Worm (Caenorhabditis elegans) whole organism, L3 larva: Measurements from ENCODE around the gene cux-7.

Experiments
- R02D3.7 ChIP-seq: fragments of 150-350 bp; optimal IDR thresholded peaks from 2 replicates; lab custom pipeline; 2014; ENCODE audit warnings: missing biosample characterization, missing genetic modification characterization
- ZK546.5 ChIP-seq: sonication (generic microtip); optimal IDR thresholded peaks from 2 replicates; lab custom pipeline; 2017; ENCODE audit warnings: missing biosample characterization, missing genetic modification characterization
- aly-2 ChIP-seq: fragments of 150-350 bp; optimal IDR thresholded peaks from 2 replicates; lab custom pipeline; 2014; ENCODE audit warnings: missing biosample characterization, missing genetic modification characterization
- ama-1 ChIP-seq: fragments of 150-350 bp; optimal IDR thresholded peaks from 2 replicates; lab custom pipeline; 2018
- ceh-16 ChIP-seq: sonication (generic microtip); optimal IDR thresholded peaks from 2 replicates; lab custom pipeline; 2017; ENCODE audit warnings: missing biosample characterization, missing genetic modification characterization
- ceh-28 ChIP-seq: fragments of 150-350 bp; optimal IDR thresholded peaks from 2 replicates; lab custom pipeline; 2014; ENCODE audit warnings: missing biosample characterization, missing genetic modification reagents, missing genetic modification characterization
- ceh-82 ChIP-seq: fragments of 150-350 bp; optimal IDR thresholded peaks from 2 replicates; lab custom pipeline; 2014; ENCODE audit warnings: missing biosample characterization, missing genetic modification characterization
- ceh-9 ChIP-seq: sonication (generic microtip); optimal IDR thresholded peaks from 2 replicates; lab custom pipeline; 2018; ENCODE audit warnings: missing biosample characterization, missing genetic modification characterization
- daf-12 ChIP-seq: fragments of 150-350 bp; optimal IDR thresholded peaks from 2 replicates; lab custom pipeline; 2014; ENCODE audit warnings: missing biosample characterization, missing genetic modification reagents, missing genetic modification characterization
- egl-27 ChIP-seq: sonication (generic microtip); optimal IDR thresholded peaks from 4 replicates; lab custom pipeline; 2017; ENCODE audit warnings: missing biosample characterization, missing genetic modification reagents, missing genetic modification characterization
- egl-5 ChIP-seq: fragments of 150-350 bp; optimal IDR thresholded peaks from 2 replicates; lab custom pipeline; 2017; ENCODE audit warnings: missing biosample characterization, missing genetic modification reagents, missing genetic modification characterization, inconsistent platforms
- elt-1 ChIP-seq: fragments of 150-350 bp; optimal IDR thresholded peaks from 2 replicates; lab custom pipeline; 2014; ENCODE audit warnings: missing biosample characterization, missing genetic modification characterization
- elt-2 ChIP-seq: sonication (generic microtip); optimal IDR thresholded peaks from 2 replicates; lab custom pipeline; 2016; ENCODE audit warnings: missing genetic modification reagents, mild to moderate bottlenecking, missing genetic modification characterization, missing compliant biosample characterization
- elt-3 ChIP-seq, 3 experiments: fragments of 150-350 bp in 1 of 3; sonication (generic microtip) in 2 of 3; optimal IDR thresholded peaks; 2 replicates in 2 of 3; 4 replicates in 1 of 3; lab custom pipeline; 2014 to 2017; ENCODE audit warnings: missing biosample characterization in 3 of 3, missing genetic modification characterization in 3 of 3
- eor-1 ChIP-seq, 2 experiments: fragments of 150-350 bp; optimal IDR thresholded peaks; 2 replicates each; lab custom pipeline; 2014 to 2018; ENCODE audit warnings: missing biosample characterization in 2 of 2, missing genetic modification characterization in 2 of 2
- fkh-10 ChIP-seq: sonication (generic microtip); optimal IDR thresholded peaks from 2 replicates; lab custom pipeline; 2017; ENCODE audit warnings: missing biosample characterization, missing genetic modification reagents, missing genetic modification characterization
- fkh-2 ChIP-seq: fragments of 150-350 bp; optimal IDR thresholded peaks from 2 replicates; lab custom pipeline; 2014; ENCODE audit warnings: missing biosample characterization, missing genetic modification reagents, missing genetic modification characterization
- fos-1 ChIP-seq: fragments of 150-350 bp; optimal IDR thresholded peaks from 2 replicates; lab custom pipeline; 2014; ENCODE audit warnings: missing biosample characterization, missing genetic modification characterization
- hmg-11 ChIP-seq: sonication (generic microtip); optimal IDR thresholded peaks from 2 replicates; lab custom pipeline; 2016; ENCODE audit warnings: missing genetic modification characterization, missing compliant biosample characterization
- jun-1 ChIP-seq: fragments of 150-350 bp; optimal IDR thresholded peaks from 2 replicates; lab custom pipeline; 2014; ENCODE audit warnings: missing biosample characterization, missing genetic modification reagents, missing genetic modification characterization
- lin-15B ChIP-seq: fragments of 150-350 bp; optimal IDR thresholded peaks from 2 replicates; lab custom pipeline; 2014; ENCODE audit warnings: missing biosample characterization, missing genetic modification characterization
- lin-39 ChIP-seq: fragments of 150-350 bp; optimal IDR thresholded peaks from 2 replicates; lab custom pipeline; 2018; ENCODE audit warnings: missing biosample characterization, missing genetic modification reagents, missing genetic modification characterization
- lsy-12 ChIP-seq: sonication (generic microtip); optimal IDR thresholded peaks from 2 replicates; lab custom pipeline; 2016; ENCODE audit warnings: mild to moderate bottlenecking, missing genetic modification characterization, missing compliant biosample characterization
- mdl-1 ChIP-seq: fragments of 150-350 bp; optimal IDR thresholded peaks from 2 replicates; lab custom pipeline; 2014; ENCODE audit warnings: missing biosample characterization, missing genetic modification characterization
- mml-1 ChIP-seq: fragments of 150-350 bp; sonication (generic microtip); optimal IDR thresholded peaks from 3 replicates; lab custom pipeline; 2014; ENCODE audit warnings: missing biosample characterization, missing genetic modification characterization
- nfya-1 ChIP-seq: sonication (generic microtip); optimal IDR thresholded peaks from 2 replicates; lab custom pipeline; 2017; ENCODE audit warnings: missing genetic modification characterization, mild to moderate bottlenecking, missing compliant biosample characterization, antibody characterized with exemption, moderate library complexity; ENCODE audit not compliant: insufficient read depth
- nhr-11 ChIP-seq: fragments of 150-350 bp; optimal IDR thresholded peaks from 2 replicates; lab custom pipeline; 2014; ENCODE audit warnings: missing biosample characterization, missing genetic modification characterization
- nhr-12 ChIP-seq: fragments of 150-350 bp; optimal IDR thresholded peaks from 2 replicates; lab custom pipeline; 2014; ENCODE audit warnings: missing biosample characterization, missing genetic modification characterization
- nhr-23 ChIP-seq: fragments of 150-350 bp; optimal IDR thresholded peaks from 2 replicates; lab custom pipeline; 2014; ENCODE audit warnings: missing biosample characterization, missing genetic modification reagents, missing genetic modification characterization
- nhr-237 ChIP-seq: fragments of 150-350 bp; optimal IDR thresholded peaks from 2 replicates; lab custom pipeline; 2014; ENCODE audit warnings: missing biosample characterization, missing genetic modification characterization
- nhr-25 ChIP-seq: sonication (generic microtip); optimal IDR thresholded peaks from 2 replicates; lab custom pipeline; 2017; ENCODE audit warnings: missing biosample characterization, missing genetic modification characterization
- nhr-28 ChIP-seq: fragments of 150-350 bp; optimal IDR thresholded peaks from 2 replicates; lab custom pipeline; 2014; ENCODE audit warnings: missing biosample characterization, missing genetic modification characterization
- nhr-43 ChIP-seq: sonication (generic microtip); optimal IDR thresholded peaks from 2 replicates; lab custom pipeline; 2016; ENCODE audit warnings: mild to moderate bottlenecking, missing genetic modification characterization, missing compliant biosample characterization; ENCODE audit not compliant: poor library complexity, severe bottlenecking
- nhr-67 ChIP-seq: fragments of 150-350 bp; optimal IDR thresholded peaks from 2 replicates; lab custom pipeline; 2014; ENCODE audit warnings: missing biosample characterization, missing genetic modification characterization
- nhr-76 ChIP-seq: fragments of 150-350 bp; sonication (generic microtip); optimal IDR thresholded peaks from 5 replicates; lab custom pipeline; 2014; ENCODE audit warnings: missing biosample characterization, missing genetic modification characterization
- nhr-77 ChIP-seq: fragments of 150-350 bp; optimal IDR thresholded peaks from 2 replicates; lab custom pipeline; 2014; ENCODE audit warnings: missing biosample characterization, missing genetic modification characterization
- pha-4 ChIP-seq: fragments of 150-350 bp; optimal IDR thresholded peaks from 2 replicates; lab custom pipeline; 2014; ENCODE audit warnings: missing biosample characterization, missing genetic modification reagents, missing genetic modification characterization
- pqm-1 ChIP-seq: fragments of 150-350 bp; optimal IDR thresholded peaks from 2 replicates; lab custom pipeline; 2017; ENCODE audit warnings: missing biosample characterization, missing genetic modification characterization, inconsistent platforms
- sea-2 ChIP-seq: fragments of 150-350 bp; sonication (generic microtip); optimal IDR thresholded peaks from 4 replicates; lab custom pipeline; 2014; ENCODE audit warnings: missing biosample characterization, missing genetic modification reagents, missing genetic modification characterization
- skn-1 ChIP-seq: fragments of 150-350 bp; optimal IDR thresholded peaks from 2 replicates; lab custom pipeline; 2014; ENCODE audit warnings: missing biosample characterization, missing genetic modification characterization
- snpc-4 ChIP-seq: fragments of 150-350 bp; optimal IDR thresholded peaks from 2 replicates; lab custom pipeline; 2014; ENCODE audit warnings: missing biosample characterization, missing genetic modification characterization
- tbx-2 ChIP-seq: sonication (generic microtip); optimal IDR thresholded peaks from 2 replicates; lab custom pipeline; 2016; ENCODE audit warnings: mild to moderate bottlenecking, missing genetic modification characterization, missing compliant biosample characterization
- unc-39 ChIP-seq: sonication (generic microtip); optimal IDR thresholded peaks from 4 replicates; lab custom pipeline; 2017; ENCODE audit warnings: missing biosample characterization, missing genetic modification characterization
- unc-62 ChIP-seq: fragments of 150-350 bp; sonication (generic microtip); optimal IDR thresholded peaks from 4 replicates; lab custom pipeline; 2014; ENCODE audit warnings: missing biosample characterization, missing genetic modification reagents, missing genetic modification characterization
- zag-1 ChIP-seq: fragments of 150-350 bp; optimal IDR thresholded peaks from 2 replicates; lab custom pipeline; 2014; ENCODE audit warnings: missing biosample characterization, missing genetic modification characterization
- ztf-11 ChIP-seq: fragments of 150-350 bp; optimal IDR thresholded peaks from 2 replicates; lab custom pipeline; 2014; ENCODE audit warnings: missing biosample characterization, missing genetic modification characterization
- ztf-4 ChIP-seq: fragments of 150-350 bp; optimal IDR thresholded peaks from 2 replicates; lab custom pipeline; 2014; ENCODE audit warnings: missing biosample characterization, missing genetic modification characterization

The cux-7 gene

ce11 chrIII:7498346-7498745 lies 22.3 kb downstream of the cux-7 start:
- TF ChIP-seq ama-1 (lab: Kevin White, UChicago) (peak; percentile 6), hmg-11 (tag; lab: Kevin White, UChicago) (peak; percentile 68), elt-3 (tag; optimal IDR thresholded peaks at IDR 0.05; lab: Kevin White, UChicago) (no peak), unc-39 (no peak), nhr-12 (tag; lab: Kevin White, UChicago) (no peak), skn-1 (tag; lab: Kevin White, UChicago) (no peak), tbx-2 (tag; lab: Kevin White, UChicago) (peak; percentile 35), nhr-76 (no peak), ztf-11 (tag; lab: Kevin White, UChicago) (no peak), ceh-9 (tag; lab: Kevin White, UChicago) (no peak), ceh-28 (peak; percentile 67), nhr-23 (peak; percentile 85), mml-1 (no peak), mdl-1 (peak; percentile 81), lsy-12 (tag; lab: Kevin White, UChicago) (peak; percentile 82), nhr-237 (tag; lab: Kevin White, UChicago) (no peak), elt-2 (tag; lab: Kevin White, UChicago) (peak; percentile 95), egl-5 (peak; percentile 43), ceh-82 (tag; lab: Kevin White, UChicago) (no peak), ZK546.5 (tag; lab: Kevin White, UChicago) (no peak), elt-1 (tag; lab: Kevin White, UChicago) (peak; percentile 34), fkh-2 (tag; lab: Kevin White, UChicago) (no peak), lin-39 (tag; lab: Kevin White, UChicago) (peak; percentile 87), pqm-1 (tag; lab: Kevin White, UChicago) (peak; percentile 85), ceh-16 (tag; lab: Kevin White, UChicago) (no peak), lin-15B (tag; lab: Kevin White, UChicago) (peak; percentile 95), sea-2 (GFP tag; lab: Kevin White, UChicago) (no peak), fkh-10 (GFP tag; lab: Kevin White, UChicago) (peak; percentile 63), egl-27 (tag; lab: Kevin White, UChicago) (peak; percentile 82), jun-1 (tag; lab: Kevin White, UChicago) (peak; percentile 77), fos-1 (tag; lab: Kevin White, UChicago) (peak; percentile 56), aly-2 (no peak), unc-62 (GFP tag; lab: Kevin White, UChicago) (peak; percentile 9), ztf-4 (tag; lab: Kevin White, UChicago) (no peak), R02D3.7 (tag; lab: Kevin White, UChicago) (peak; percentile 56), nhr-77 (tag; lab: Kevin White, UChicago) (no peak), daf-12 (tag; lab: Kevin White, UChicago) (no peak), zag-1 (no peak), nhr-67 (tag; lab: Kevin White, UChicago) (no peak), nhr-28 (tag; lab: Kevin White, UChicago) (no peak), snpc-4 (tag; lab: Kevin White, UChicago) (peak; percentile 91), pha-4 (tag; lab: Kevin White, UChicago) (peak; percentile 70), nfya-1 (peak; percentile 92), nhr-25 (tag; lab: Kevin White, UChicago) (peak; percentile 82), nhr-11 (tag; lab: Kevin White, UChicago) (peak; percentile 83), nhr-43 (tag; lab: Kevin White, UChicago) (peak; percentile 57), eor-1 (tag; optimal IDR thresholded peaks at IDR 0.05; lab: Kevin White, UChicago) (no peak)
